Worm (Caenorhabditis elegans) whole organism, L1 larva: ENCODE data around the gene C07D10.6.

Experiments used
- C34B4.2 ChIP-seq: sonication (generic microtip); optimal IDR thresholded peaks from 2 replicates; lab custom pipeline; 2017; ENCODE audit warnings: mild to moderate bottlenecking, missing genetic modification characterization, missing compliant biosample characterization
- aha-1 ChIP-seq: fragments of 150-350 bp; optimal IDR thresholded peaks from 2 replicates; lab custom pipeline; 2014; ENCODE audit warnings: missing biosample characterization, missing genetic modification characterization
- blmp-1 ChIP-seq: fragments of 150-350 bp; optimal IDR thresholded peaks from 2 replicates; lab custom pipeline; 2014; ENCODE audit warnings: missing biosample characterization, missing genetic modification characterization
- ceh-63 ChIP-seq: fragments of 200-800 bp; sonication (Bioruptor generic); optimal IDR thresholded peaks from 2 replicates; lab custom pipeline; 2018; ENCODE audit warnings: mild to moderate bottlenecking, missing genetic modification characterization, missing compliant biosample characterization
- ceh-8 ChIP-seq: fragments of 200-800 bp; sonication (Bioruptor generic); optimal IDR thresholded peaks from 2 replicates; lab custom pipeline; 2018; ENCODE audit warnings: mild to moderate bottlenecking, missing genetic modification characterization, moderate library complexity, missing compliant biosample characterization
- efl-1 ChIP-seq, 4 experiments: fragments of 150-350 bp; optimal IDR thresholded peaks in 3 of 4; peaks in 1 of 4; 1 replicate in 1 of 4; 2 replicates in 3 of 4; lab custom pipeline; 2014; ENCODE audit warnings: missing biosample characterization in 2 of 4, missing genetic modification characterization in 2 of 4, missing genetic modification reagents in 2 of 4
- egl-27 ChIP-seq, 2 experiments: fragments of 150-350 bp in 1 of 2; sonication (generic microtip); optimal IDR thresholded peaks; 3 replicates each; lab custom pipeline; 2017 to 2018; ENCODE audit warnings: missing biosample characterization in 2 of 2, missing genetic modification characterization in 2 of 2, missing genetic modification reagents in 2 of 2
- elt-3 ChIP-seq, 6 experiments: fragments of 150-350 bp in 1 of 6; sonication (generic microtip); optimal IDR thresholded peaks; 2 replicates each; lab custom pipeline; 2017 to 2018; ENCODE audit warnings: missing biosample characterization in 6 of 6, missing genetic modification characterization in 6 of 6, inconsistent platforms in 1 of 6
- fos-1 ChIP-seq: fragments of 150-350 bp; optimal IDR thresholded peaks from 2 replicates; lab custom pipeline; 2014; ENCODE audit warnings: missing biosample characterization, missing genetic modification characterization
- grh-1 ChIP-seq: fragments of 200-800 bp; sonication (Bioruptor generic); IDR thresholded peaks from 2 replicates; pipeline ENCODE4 v1.3.6; 2022; ENCODE audit warnings: missing genetic modification reagents, missing genetic modification characterization, missing compliant biosample characterization
- lin-13 ChIP-seq: fragments of 150-350 bp; optimal IDR thresholded peaks from 2 replicates; lab custom pipeline; 2014; ENCODE audit warnings: missing biosample characterization, missing genetic modification reagents, missing genetic modification characterization
- lin-14 ChIP-seq: fragments of 200-800 bp; sonication (Bioruptor generic); optimal IDR thresholded peaks from 2 replicates; lab custom pipeline; 2018; ENCODE audit warnings: mild to moderate bottlenecking, missing genetic modification characterization, moderate library complexity, missing compliant biosample characterization
- lin-35 ChIP-seq, 2 experiments: fragments of 150-350 bp; optimal IDR thresholded peaks; 2 replicates each; lab custom pipeline; 2014; ENCODE audit warnings: missing biosample characterization in 2 of 2, missing genetic modification characterization in 2 of 2, missing genetic modification reagents in 2 of 2
- lin-39 ChIP-seq: fragments of 150-350 bp; optimal IDR thresholded peaks from 2 replicates; lab custom pipeline; 2014; ENCODE audit warnings: missing biosample characterization, missing genetic modification reagents, missing genetic modification characterization
- lsy-2 ChIP-seq, 2 experiments: fragments of 150-350 bp; optimal IDR thresholded peaks; 2 replicates each; lab custom pipeline; 2014; ENCODE audit warnings: missing biosample characterization in 2 of 2, missing genetic modification characterization in 2 of 2
- mab-9 ChIP-seq: fragments of 200-800 bp; sonication (Bioruptor generic); IDR thresholded peaks from 2 replicates; pipeline ENCODE4 v1.3.6; 2022; ENCODE audit warnings: missing genetic modification reagents, missing genetic modification characterization, missing compliant biosample characterization
- mdl-1 ChIP-seq, 2 experiments: fragments of 150-350 bp; optimal IDR thresholded peaks; 2 replicates each; lab custom pipeline; 2014 to 2017; ENCODE audit warnings: missing biosample characterization in 2 of 2, missing genetic modification characterization in 2 of 2, inconsistent platforms in 1 of 2
- nhr-12 ChIP-seq: sonication (generic microtip); optimal IDR thresholded peaks from 2 replicates; lab custom pipeline; 2017; ENCODE audit warnings: missing biosample characterization, missing genetic modification characterization
- nhr-20 ChIP-seq: sonication (generic microtip); optimal IDR thresholded peaks from 2 replicates; lab custom pipeline; 2016; ENCODE audit warnings: mild to moderate bottlenecking, missing genetic modification characterization, missing compliant biosample characterization
- nhr-28 ChIP-seq: fragments of 150-350 bp; optimal IDR thresholded peaks from 2 replicates; lab custom pipeline; 2014; ENCODE audit warnings: missing biosample characterization, missing genetic modification characterization
- nhr-71 ChIP-seq: sonication (generic microtip); optimal IDR thresholded peaks from 2 replicates; lab custom pipeline; 2016; ENCODE audit warnings: mild to moderate bottlenecking, missing genetic modification characterization, moderate library complexity, missing compliant biosample characterization
- nhr-84 ChIP-seq: sonication (generic microtip); optimal IDR thresholded peaks from 2 replicates; lab custom pipeline; 2017; ENCODE audit warnings: missing biosample characterization, missing genetic modification characterization
- nhr-85 ChIP-seq: sonication (generic microtip); peaks from one replicate; lab custom pipeline; 2016; ENCODE audit warnings: missing genetic modification characterization, inconsistent platforms, missing compliant biosample characterization
- pag-3 ChIP-seq: sonication (generic microtip); optimal IDR thresholded peaks from 2 replicates; lab custom pipeline; 2017; ENCODE audit warnings: missing genetic modification characterization, mild to moderate bottlenecking, missing compliant biosample characterization, antibody characterized with exemption, borderline replicate concordance; ENCODE audit not compliant: insufficient read depth
- pqm-1 ChIP-seq: sonication (generic microtip); optimal IDR thresholded peaks from 3 replicates; lab custom pipeline; 2017; ENCODE audit warnings: missing biosample characterization, missing genetic modification characterization
- rnt-1 ChIP-seq: sonication (generic microtip); optimal IDR thresholded peaks from 2 replicates; lab custom pipeline; 2016; ENCODE audit warnings: mild to moderate bottlenecking, missing genetic modification characterization, moderate library complexity, missing compliant biosample characterization
- snpc-4 ChIP-seq: fragments of 150-350 bp; optimal IDR thresholded peaks from 2 replicates; lab custom pipeline; 2014; ENCODE audit warnings: missing biosample characterization, missing genetic modification characterization
- swsn-7 ChIP-seq: sonication (generic microtip); optimal IDR thresholded peaks from 2 replicates; lab custom pipeline; 2016; ENCODE audit warnings: missing genetic modification characterization, missing compliant biosample characterization
- unc-130 ChIP-seq: fragments of 150-350 bp; optimal IDR thresholded peaks from 2 replicates; lab custom pipeline; 2017; ENCODE audit warnings: missing biosample characterization, missing genetic modification characterization, inconsistent platforms
- unc-30 ChIP-seq: sonication (generic microtip); optimal IDR thresholded peaks from 2 replicates; lab custom pipeline; 2017; ENCODE audit warnings: missing biosample characterization, missing genetic modification characterization
- unc-86 ChIP-seq: sonication (generic microtip); optimal IDR thresholded peaks from 2 replicates; lab custom pipeline; 2016; ENCODE audit warnings: missing genetic modification characterization, missing compliant biosample characterization
- vab-15 ChIP-seq: sonication (generic microtip); optimal IDR thresholded peaks from 2 replicates; lab custom pipeline; 2017; ENCODE audit warnings: missing genotype, mild to moderate bottlenecking, missing genetic modification characterization, missing compliant biosample characterization
- zag-1 ChIP-seq: fragments of 150-350 bp; optimal IDR thresholded peaks from 2 replicates; lab custom pipeline; 2014; ENCODE audit warnings: missing biosample characterization, missing genetic modification characterization
- zip-4 ChIP-seq: fragments of 200-800 bp; sonication (Bioruptor generic); optimal IDR thresholded peaks from 2 replicates; lab custom pipeline; 2018; ENCODE audit warnings: mild to moderate bottlenecking, missing genetic modification characterization, moderate library complexity, missing compliant biosample characterization
- ztf-4 ChIP-seq: fragments of 150-350 bp; optimal IDR thresholded peaks from 2 replicates; lab custom pipeline; 2014; ENCODE audit warnings: missing biosample characterization, missing genetic modification characterization

C07D10.6 gene

DNA sequence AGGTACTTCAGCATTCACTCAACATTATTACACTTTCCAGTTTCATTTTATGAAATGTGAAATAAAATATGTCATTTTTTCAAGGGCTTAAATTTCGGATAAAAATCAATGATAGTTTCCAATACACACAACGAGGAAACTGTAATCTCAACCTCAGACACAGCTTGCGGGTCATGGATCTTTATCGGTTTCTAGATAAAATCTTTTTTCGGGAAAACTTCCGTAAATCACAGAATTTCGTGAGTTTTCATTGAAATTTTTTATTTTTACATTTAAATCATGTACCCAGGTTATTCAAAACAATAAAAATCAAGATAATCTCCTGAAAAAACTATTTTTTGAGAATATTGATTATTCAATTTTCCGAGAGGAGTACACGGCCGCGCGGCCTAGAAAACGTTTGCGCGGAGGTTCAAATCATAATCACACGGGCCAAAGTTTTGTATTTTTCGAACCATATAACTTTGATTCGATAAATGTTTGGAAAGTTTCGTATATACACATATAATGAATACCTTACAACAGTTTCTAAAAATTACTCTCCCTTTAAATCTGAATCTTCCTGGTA is 18.2 kb downstream of the C07D10.6 start (continued):
- TF ChIP-seq rnt-1 (tag; lab: Kevin White, UChicago) (peak; percentile 43), fos-1 (tag; lab: Kevin White, UChicago) (no peak), lin-35 (GFP tag; optimal IDR thresholded peaks at IDR 0.05; lab: Kevin White, UChicago) (peak in 1 of 2 experiments; percentile 60), blmp-1 (peak; percentile 0), grh-1 (no peak), efl-1 (optimal IDR thresholded peaks at IDR 0.05; lab: Kevin White, UChicago) (peak; percentile 29 to 52), efl-1 (GFP tag; optimal IDR thresholded peaks at IDR 0.05 in 1 of 2; lab: Kevin White, UChicago) (peak; percentile 55 to 96), ceh-63 (no peak), lin-39 (no peak), nhr-84 (tag; lab: Kevin White, UChicago) (no peak)

ce11 chrII:7398712-7399111 is 19.6 kb downstream of the C07D10.6 start, which contains the start of gene C07D10.1:
C07D10.1 (plus strand) TSS chrII:7399012.
- TF ChIP-seq mab-9 (no peak), unc-130 (tag; lab: Kevin White, UChicago) (no peak), unc-86 (tag; lab: Kevin White, UChicago) (no peak), aha-1 (tag; lab: Kevin White, UChicago) (no peak)

DNA sequence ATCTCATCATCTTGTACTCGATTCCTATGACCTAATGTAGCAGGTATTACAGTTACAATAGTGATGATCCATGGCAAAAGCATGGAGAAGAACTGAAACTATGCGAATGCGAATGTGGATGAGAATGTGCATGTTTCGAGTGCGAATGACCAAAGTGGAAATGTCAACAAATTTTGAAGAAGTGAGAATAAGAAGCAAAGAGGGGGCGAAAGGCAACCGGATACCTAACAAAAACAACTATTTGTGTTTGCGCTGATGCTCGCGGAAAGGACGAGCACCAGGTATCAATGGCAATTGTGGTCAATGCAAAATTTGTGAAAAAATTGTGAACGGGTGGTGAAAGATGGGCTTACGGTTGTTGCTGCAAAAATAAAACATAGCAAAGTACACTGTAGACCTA is 23.5 kb downstream of the C07D10.6 start, which contains the start of gene nas-7:
nas-7 (minus strand) TSS at position 101 of the 400 bp plus-strand sequence.
- TF ChIP-seq nhr-20: no peak
- no peak for TF ChIP-seq unc-30
- no peak for TF ChIP-seq egl-27 (tag; optimal IDR thresholded peaks at IDR 0.05; lab: Kevin White, UChicago)
- TF ChIP-seq nhr-28: no peak
- TF ChIP-seq zag-1: no peak
- TF ChIP-seq ceh-8: no peak
- TF ChIP-seq lin-13 (GFP tag; lab: Kevin White, UChicago): no peak
- no peak for TF ChIP-seq snpc-4 (tag; lab: Kevin White, UChicago)
- TF ChIP-seq mdl-1 (tag; optimal IDR thresholded peaks at IDR 0.05; lab: Kevin White, UChicago): no peak
- TF ChIP-seq nhr-71 (tag; lab: Kevin White, UChicago): no peak
- TF ChIP-seq mab-9: no peak
- no peak for TF ChIP-seq pqm-1

ce11 chrII:7404001-7404400 is 24.9 kb downstream of the C07D10.6 start:
- TF ChIP-seq ztf-4 (no peak), efl-1 (optimal IDR thresholded peaks at IDR 0.05; lab: Kevin White, UChicago) (no peak), efl-1 (GFP tag; optimal IDR thresholded peaks at IDR 0.05 in 1 of 2; lab: Kevin White, UChicago) (peak in 1 of 2 experiments; percentile 69), zip-4 (GFP tag; lab: Kevin White, UChicago) (no peak), C34B4.2 (tag; lab: Kevin White, UChicago) (no peak), vab-15 (tag; lab: Kevin White, UChicago) (no peak), blmp-1 (peak; percentile 16), pag-3 (tag; lab: Kevin White, UChicago) (no peak), swsn-7 (no peak)

DNA sequence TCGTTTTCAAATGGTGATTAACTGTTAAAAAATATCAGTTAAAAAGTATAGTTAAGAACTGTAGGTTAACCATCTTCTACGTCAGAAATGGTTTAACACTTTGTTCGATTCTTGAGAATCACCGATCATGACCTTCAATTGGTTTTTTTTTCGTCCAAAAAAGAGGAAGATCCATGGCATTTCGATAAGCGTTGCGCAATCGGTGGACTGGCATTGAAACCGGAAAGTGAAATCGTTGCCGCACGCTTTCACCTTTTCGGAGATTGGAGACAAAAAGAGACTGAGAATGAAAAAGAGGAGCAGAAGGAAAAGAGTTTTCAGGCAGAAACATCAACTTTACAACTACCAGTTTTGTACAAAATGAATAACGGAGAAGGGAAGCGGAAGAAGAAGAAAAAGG is 26.1 kb downstream of the C07D10.6 start:
- TF ChIP-seq lsy-2 (tag; optimal IDR thresholded peaks at IDR 0.05; lab: Kevin White, UChicago) (peak in 1 of 2 experiments; percentile 16), nhr-85 (tag; lab: Kevin White, UChicago) (peak; percentile 88), rnt-1 (tag; lab: Kevin White, UChicago) (no peak), blmp-1 (peak; percentile 100), elt-3 (tag; optimal IDR thresholded peaks at IDR 0.05; lab: Kevin White, UChicago) (peak in 3 of 6 experiments; percentile 23 to 41 (median 40)), nhr-12 (tag; lab: Kevin White, UChicago) (no peak), lin-14 (GFP tag; lab: Kevin White, UChicago) (peak; percentile 75)
